Worm (Caenorhabditis elegans): ENCODE results near the gene dhc-4.

- no peak for TF ChIP-seq med-1 (GFP tag; optimal IDR thresholded peaks at IDR 0.05; ENCODE audit: insufficient read depth)
- TF ChIP-seq T22C8.4 (GFP tag; IDR thresholded peaks at IDR 0.05) = no peak
- no peak for TF ChIP-seq klf-2 (GFP tag; conservative IDR thresholded peaks at IDR 0.05)
- TF ChIP-seq cog-1 (tag; optimal IDR thresholded peaks at IDR 0.05) = no peak
- TF ChIP-seq flt-1 (GFP tag; IDR thresholded peaks at IDR 0.05) = no peak
Measured at ce11 chrIII:10951713-10952112, 18.0 kb upstream of the dhc-4 start.

Data from whole organism, midembryonic.